Fruit fly (Drosophila melanogaster) whole organism, embryonic: ENCODE data around the gene ND-24.

Source experiments
- BEAF-32 ChIP-seq: fragments of 200-800 bp; sonication (Bioruptor generic); optimal IDR thresholded peaks from 3 replicates; lab custom pipeline; 2017; ENCODE audit warnings: missing biosample characterization, missing genetic modification characterization, mild to moderate bottlenecking, moderate library complexity, missing genetic modification reagents
- CG10267 ChIP-seq: fragments of 200-800 bp; sonication (Bioruptor generic); optimal IDR thresholded peaks from 2 replicates; lab custom pipeline; 2018; ENCODE audit warnings: missing biosample characterization, mild to moderate bottlenecking, missing genetic modification characterization, moderate library complexity
- CG10959 ChIP-seq: fragments of 200-800 bp; sonication (Bioruptor generic); IDR thresholded peaks from 2 replicates; pipeline ENCODE4 v1.3.6; 2022; ENCODE audit warnings: missing biosample characterization, missing genetic modification characterization
- CG11504 ChIP-seq: fragments of 200-800 bp; sonication (Bioruptor generic); optimal IDR thresholded peaks from 3 replicates; lab custom pipeline; 2019; ENCODE audit warnings: missing biosample characterization, mild to moderate bottlenecking, missing genetic modification characterization, moderate library complexity
- CG12769 ChIP-seq: fragments of 200-800 bp; sonication (Bioruptor generic); optimal IDR thresholded peaks from 2 replicates; lab custom pipeline; 2019; ENCODE audit warnings: missing biosample characterization, mild to moderate bottlenecking, missing genetic modification characterization, moderate library complexity
- CG13894 ChIP-seq: fragments of 200-800 bp; sonication (Bioruptor generic); optimal IDR thresholded peaks from 3 replicates; lab custom pipeline; 2018; ENCODE audit warnings: missing biosample characterization, mild to moderate bottlenecking, missing genetic modification characterization, moderate library complexity
- CG14014 ChIP-seq: fragments of 200-800 bp; sonication (Bioruptor generic); IDR thresholded peaks from 2 replicates; pipeline ENCODE4 v1.3.6; 2022; ENCODE audit warnings: missing biosample characterization, missing genetic modification characterization
- CG14050 ChIP-seq: fragments of 200-800 bp; sonication (Bioruptor generic); IDR thresholded peaks from 3 replicates; pipeline ENCODE4 v1.3.6; 2022; ENCODE audit warnings: missing biosample characterization, missing genetic modification characterization
- CG16813 ChIP-seq: fragments of 200-800 bp; sonication (Bioruptor generic); IDR thresholded peaks from 3 replicates; pipeline ENCODE4 v1.3.6; 2022; ENCODE audit warnings: missing biosample characterization, missing genetic modification characterization; ENCODE audit not compliant: partially characterized antibody
- CG17829 ChIP-seq: fragments of 200-800 bp; optimal IDR thresholded peaks from 2 replicates; lab custom pipeline; 2019; ENCODE audit warnings: missing biosample characterization, mild to moderate bottlenecking, missing genetic modification characterization, moderate library complexity
- CG1832 ChIP-seq: fragments of 200-800 bp; sonication (Bioruptor generic); optimal IDR thresholded peaks from 2 replicates; lab custom pipeline; 2017; ENCODE audit warnings: missing biosample characterization, mild to moderate bottlenecking, missing genetic modification characterization, inconsistent platforms
- CG18619 ChIP-seq: fragments of 200-800 bp; sonication (Bioruptor generic); optimal IDR thresholded peaks from 3 replicates; lab custom pipeline; 2017; ENCODE audit warnings: missing biosample characterization, mild to moderate bottlenecking, missing genetic modification characterization
- CG3163 ChIP-seq: fragments of 200-800 bp; sonication (Bioruptor generic); optimal IDR thresholded peaks from 3 replicates; lab custom pipeline; 2016; ENCODE audit warnings: missing biosample characterization, missing genetic modification characterization
- CG3281 ChIP-seq: fragments of 200-800 bp; sonication (Bioruptor generic); optimal IDR thresholded peaks from 3 replicates; lab custom pipeline; 2017; ENCODE audit warnings: missing biosample characterization, mild to moderate bottlenecking, missing genetic modification characterization
- CG7556 ChIP-seq: fragments of 200-800 bp; sonication (Bioruptor generic); optimal IDR thresholded peaks from 2 replicates; lab custom pipeline; 2017; ENCODE audit warnings: missing biosample characterization, mild to moderate bottlenecking, missing genetic modification characterization
- CG8388 ChIP-seq: fragments of 200-800 bp; sonication (Bioruptor generic); optimal IDR thresholded peaks from 2 replicates; lab custom pipeline; 2019; ENCODE audit warnings: missing biosample characterization, mild to moderate bottlenecking, missing genetic modification characterization, moderate library complexity
- CHES-1-like ChIP-seq: fragments of 200-800 bp; sonication (Bioruptor generic); optimal IDR thresholded peaks from 2 replicates; lab custom pipeline; 2016; ENCODE audit warnings: missing biosample characterization, missing genetic modification characterization
- Dbx ChIP-seq: fragments of 200-800 bp; sonication (Bioruptor generic); IDR thresholded peaks from 3 replicates; pipeline ENCODE4 v1.3.6; 2022; ENCODE audit warnings: missing biosample characterization, missing genetic modification characterization
- Dip3 ChIP-seq: fragments of 200-800 bp; sonication (Bioruptor generic); optimal IDR thresholded peaks from 3 replicates; lab custom pipeline; 2016; ENCODE audit warnings: missing biosample characterization, missing genetic modification characterization
- Dp ChIP-seq: fragments of 200-800 bp; sonication (Bioruptor generic); optimal IDR thresholded peaks from 2 replicates; lab custom pipeline; 2018; ENCODE audit warnings: missing biosample characterization, mild to moderate bottlenecking, missing genetic modification characterization, moderate library complexity
- E2f1 ChIP-seq: fragments of 200-800 bp; sonication (Bioruptor generic); IDR thresholded peaks from 2 replicates; pipeline ENCODE4 v1.3.6; 2022; ENCODE audit warnings: missing biosample characterization, missing genetic modification characterization
- H15 ChIP-seq: fragments of 200-800 bp; sonication (Bioruptor generic); IDR thresholded peaks from 3 replicates; pipeline ENCODE4 v1.3.6; 2022; ENCODE audit warnings: missing biosample characterization, missing genetic modification characterization
- Hsf ChIP-seq: fragments of 200-800 bp; sonication (Bioruptor generic); optimal IDR thresholded peaks from 3 replicates; lab custom pipeline; 2016; ENCODE audit warnings: missing biosample characterization, missing genetic modification characterization
- Side ChIP-seq: fragments of 200-800 bp; sonication (Bioruptor generic); optimal IDR thresholded peaks from 2 replicates; lab custom pipeline; 2016; ENCODE audit warnings: missing biosample characterization, missing genetic modification characterization
- YL-1 ChIP-seq: fragments of 200-800 bp; sonication (Bioruptor generic); optimal IDR thresholded peaks from 3 replicates; lab custom pipeline; 2017; ENCODE audit warnings: missing biosample characterization, mild to moderate bottlenecking, missing genetic modification characterization
- az2 ChIP-seq: fragments of 200-800 bp; sonication (Bioruptor generic); optimal IDR thresholded peaks from 3 replicates; lab custom pipeline; 2016; ENCODE audit warnings: missing biosample characterization, missing genetic modification characterization
- btn ChIP-seq: fragments of 200-800 bp; sonication (Bioruptor generic); optimal IDR thresholded peaks from 2 replicates; lab custom pipeline; 2016; ENCODE audit warnings: missing biosample characterization, missing genetic modification characterization
- chinmo ChIP-seq: fragments of 200-800 bp; sonication (Bioruptor generic); IDR thresholded peaks from 4 replicates; pipeline ENCODE4 v1.3.6; 2022; ENCODE audit warnings: missing biosample characterization, missing genetic modification characterization; ENCODE audit not compliant: partially characterized antibody
- chm ChIP-seq: fragments of 200-800 bp; sonication (Bioruptor generic); IDR thresholded peaks from 2 replicates; pipeline ENCODE4 v1.3.6; 2022; ENCODE audit warnings: missing biosample characterization, missing genetic modification characterization
- croc ChIP-seq: fragments of 200-800 bp; sonication (Bioruptor generic); conservative IDR thresholded peaks from 3 replicates; pipeline ENCODE4 v1.3.6; 2022; ENCODE audit warnings: missing biosample characterization, missing genetic modification characterization
- emc ChIP-seq: fragments of 200-800 bp; sonication (Bioruptor generic); optimal IDR thresholded peaks from 2 replicates; lab custom pipeline; 2016; ENCODE audit warnings: missing biosample characterization, missing genetic modification characterization
- ewg ChIP-seq: fragments of 200-800 bp; sonication (Bioruptor generic); optimal IDR thresholded peaks from 3 replicates; lab custom pipeline; 2017; ENCODE audit warnings: mild to moderate bottlenecking, missing biosample characterization, missing genetic modification reagents, missing genetic modification characterization
- gro ChIP-seq: fragments of 200-800 bp; sonication (Bioruptor generic); optimal IDR thresholded peaks from 2 replicates; lab custom pipeline; 2016; ENCODE audit warnings: missing biosample characterization, missing genetic modification characterization
- hb ChIP-seq: fragments of 200-800 bp; sonication (Bioruptor generic); IDR thresholded peaks from 3 replicates; pipeline ENCODE4 v1.3.6; 2022; ENCODE audit warnings: missing biosample characterization, missing genetic modification characterization; ENCODE audit not compliant: partially characterized antibody
- kay ChIP-seq: fragments of 200-800 bp; sonication (Bioruptor generic); optimal IDR thresholded peaks from 2 replicates; lab custom pipeline; 2016; ENCODE audit warnings: missing biosample characterization, missing genetic modification characterization
- klu ChIP-seq: fragments of 200-800 bp; sonication (Bioruptor generic); IDR thresholded peaks from 2 replicates; pipeline ENCODE4 v1.3.6; 2022; ENCODE audit warnings: missing biosample characterization, missing genetic modification characterization
- kni ChIP-seq: fragments of 200-800 bp; sonication (Bioruptor generic); optimal IDR thresholded peaks from 3 replicates; lab custom pipeline; 2017; ENCODE audit warnings: mild to moderate bottlenecking, missing biosample characterization, missing genetic modification reagents, missing genetic modification characterization
- nerfin-1 ChIP-seq: fragments of 200-800 bp; sonication (Bioruptor generic); optimal IDR thresholded peaks from 3 replicates; lab custom pipeline; 2019; ENCODE audit warnings: missing biosample characterization, mild to moderate bottlenecking, missing genetic modification characterization, moderate library complexity
- nom ChIP-seq: fragments of 200-800 bp; sonication (Bioruptor generic); optimal IDR thresholded peaks from 2 replicates; lab custom pipeline; 2017; ENCODE audit warnings: missing biosample characterization, missing genetic modification characterization, mild to moderate bottlenecking, moderate library complexity, missing genetic modification reagents
- pho ChIP-seq: fragments of 200-800 bp; sonication (Bioruptor generic); optimal IDR thresholded peaks from 2 replicates; lab custom pipeline; 2016; ENCODE audit warnings: missing biosample characterization, missing genetic modification characterization
- pita ChIP-seq: fragments of 200-800 bp; sonication (Bioruptor generic); optimal IDR thresholded peaks from 2 replicates; lab custom pipeline; 2017; ENCODE audit warnings: missing biosample characterization, mild to moderate bottlenecking, missing genetic modification characterization
- rib ChIP-seq: fragments of 200-800 bp; sonication (Bioruptor generic); IDR thresholded peaks from 2 replicates; pipeline ENCODE4 v1.3.6; 2022; ENCODE audit warnings: missing biosample characterization, missing genetic modification characterization
- sna ChIP-seq: fragments of 200-800 bp; sonication (Bioruptor generic); IDR thresholded peaks from 2 replicates; pipeline ENCODE4 v1.3.6; 2022; ENCODE audit warnings: missing biosample characterization, missing genetic modification characterization; ENCODE audit not compliant: partially characterized antibody
- sob ChIP-seq: fragments of 200-800 bp; sonication (Bioruptor generic); IDR thresholded peaks from 2 replicates; pipeline ENCODE4 v1.3.6; 2022; ENCODE audit warnings: missing biosample characterization, missing genetic modification characterization
- sqz ChIP-seq: fragments of 200-800 bp; sonication (Bioruptor generic); optimal IDR thresholded peaks from 3 replicates; lab custom pipeline; 2018; ENCODE audit warnings: missing biosample characterization, mild to moderate bottlenecking, missing genetic modification characterization
- sr ChIP-seq: fragments of 200-800 bp; sonication (Bioruptor generic); IDR thresholded peaks from 3 replicates; pipeline ENCODE4 v1.3.6; 2022; ENCODE audit warnings: missing biosample characterization, missing genetic modification characterization
- stc ChIP-seq: fragments of 200-800 bp; sonication (Bioruptor generic); IDR thresholded peaks from 2 replicates; pipeline ENCODE4 v1.3.6; 2022; ENCODE audit warnings: missing biosample characterization, missing genetic modification characterization
- tup ChIP-seq: fragments of 200-800 bp; sonication (Bioruptor generic); optimal IDR thresholded peaks from 2 replicates; lab custom pipeline; 2016; ENCODE audit warnings: missing biosample characterization, mild to moderate bottlenecking, missing genetic modification characterization, moderate library complexity
- unc-4 ChIP-seq: fragments of 200-800 bp; sonication (Bioruptor generic); IDR thresholded peaks from 2 replicates; pipeline ENCODE4 v1.3.6; 2022; ENCODE audit warnings: missing biosample characterization, missing genetic modification characterization; ENCODE audit not compliant: partially characterized antibody
- wor ChIP-seq: fragments of 200-800 bp; sonication (Bioruptor generic); IDR thresholded peaks from 2 replicates; pipeline ENCODE4 v1.3.6; 2022; ENCODE audit warnings: missing biosample characterization, missing genetic modification characterization
- zfh2 ChIP-seq: fragments of 200-800 bp; sonication (Bioruptor generic); optimal IDR thresholded peaks from 2 replicates; lab custom pipeline; 2016; ENCODE audit warnings: missing biosample characterization, missing genetic modification characterization

Gene ND-24

dm6 chrX:17595822-17596221 lies 36.1 kb upstream of the ND-24 start (continued):
- TF ChIP-seq CG14014 (peak; percentile 87), YL-1 (GFP tag; lab: Kevin White, UChicago) (no peak), CG8388 (GFP tag; lab: Kevin White, UChicago) (peak; percentile 54), kni (GFP tag; lab: Kevin White, UChicago) (no peak), CG13894 (tag; lab: Kevin White, UChicago) (peak; percentile 82), nerfin-1 (no peak), gro (GFP tag; lab: Kevin White, UChicago) (peak; percentile 67), chm (peak; percentile 55; the same call in 1 of the 2 replicates), CG14050 (GFP tag; lab: Robert Waterston, UW) (peak; percentile 76), Dp (no peak), ewg (peak; percentile 27), H15 (peak; percentile 61; the same call in 2 of the 3 replicates), CG10959 (GFP tag; lab: Robert Waterston, UW) (peak; percentile 57), wor (peak; percentile 58), sna (no peak), CG18619 (GFP tag; lab: Kevin White, UChicago) (peak; percentile 73), CG16813 (GFP tag; lab: Robert Waterston, UW) (no peak), CG10267 (peak; percentile 65), Dbx (GFP tag; lab: Robert Waterston, UW) (peak; percentile 92), rib (GFP tag; lab: Robert Waterston, UW) (peak; percentile 88), CG7556 (GFP tag; lab: Kevin White, UChicago) (peak; percentile 69), stc (GFP tag; lab: Robert Waterston, UW) (peak; percentile 77), unc-4 (GFP tag; lab: Robert Waterston, UW) (no peak), kay (GFP tag; lab: Kevin White, UChicago) (no peak), Hsf (GFP tag; lab: Kevin White, UChicago) (peak; percentile 73), E2f1 (peak; percentile 80), Dip3 (GFP tag; lab: Kevin White, UChicago) (peak; percentile 73), nom (GFP tag; lab: Kevin White, UChicago) (peak; percentile 34), sqz (GFP tag; lab: Kevin White, UChicago) (peak; percentile 22), hb (GFP tag; lab: Robert Waterston, UW) (no peak), CHES-1-like (GFP tag; lab: Kevin White, UChicago) (peak; percentile 35), CG17829 (peak; percentile 71), Side (GFP tag; lab: Kevin White, UChicago) (peak; percentile 14), zfh2 (peak; percentile 76), sob (GFP tag; lab: Robert Waterston, UW) (peak; percentile 88), pita (GFP tag; lab: Kevin White, UChicago) (no peak), az2 (GFP tag; lab: Kevin White, UChicago) (peak; percentile 53), CG11504 (tag; lab: Kevin White, UChicago) (peak; percentile 84), CG3163 (no peak), CG12769 (tag; lab: Kevin White, UChicago) (peak; percentile 32), klu (GFP tag; lab: Robert Waterston, UW) (peak; percentile 52), tup (GFP tag; lab: Kevin White, UChicago) (peak; percentile 44), sr (no peak), btn (GFP tag; lab: Kevin White, UChicago) (no peak), chinmo (GFP tag; lab: Robert Waterston, UW) (peak; percentile 23; the same call in 1 of the 4 replicates), CG3281 (peak; percentile 85), BEAF-32 (GFP tag; lab: Kevin White, UChicago) (no peak), emc (GFP tag; lab: Kevin White, UChicago) (no peak), pho (GFP tag; lab: Kevin White, UChicago) (peak; percentile 51), croc (peak; percentile 58), CG1832 (GFP tag; lab: Kevin White, UChicago) (no peak)
